Fruit fly (Drosophila melanogaster): ENCODE data around the gene CG5078.
A peak's percentile ranks its signal among the peaks of the same experiment; 100 is the strongest.

CG5078 gene

DNA sequence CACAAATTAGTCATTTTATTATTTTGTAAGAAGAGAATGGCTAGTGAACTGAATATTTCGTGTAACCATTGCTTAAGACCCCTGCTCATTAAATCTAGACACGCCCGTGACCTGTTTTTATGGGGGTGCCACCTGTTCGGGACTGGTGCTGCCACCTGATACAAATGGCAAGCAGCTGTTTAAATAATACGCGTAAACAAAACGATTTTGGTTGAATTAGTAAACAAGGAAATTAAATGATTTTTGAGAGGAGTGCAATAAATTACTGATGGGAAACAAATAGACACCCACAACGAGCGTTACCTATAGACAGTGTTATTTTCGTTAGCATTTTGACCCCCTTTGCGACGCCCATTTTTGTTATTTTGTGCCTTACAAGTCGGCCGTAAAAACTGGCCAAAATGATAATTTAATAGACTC, 31.0 kb upstream of the CG5078 start (continued):
- TF ChIP-seq CG18011 (GFP tag; optimal IDR thresholded peaks at IDR 0.05) (peak; percentile 76), pita (GFP tag; optimal IDR thresholded peaks at IDR 0.05) (no peak), Gug (GFP tag; IDR thresholded peaks at IDR 0.05) (peak; percentile 96), mld (GFP tag; IDR thresholded peaks at IDR 0.05; ENCODE audit: partially characterized antibody) (no peak), CG1602 (GFP tag; optimal IDR thresholded peaks at IDR 0.05) (peak; percentile 91), lab (GFP tag; optimal IDR thresholded peaks at IDR 0.05) (peak; percentile 93), nerfin-2 (GFP tag; IDR thresholded peaks at IDR 0.05; ENCODE audit: partially characterized antibody) (no peak), lmd (GFP tag; IDR thresholded peaks at IDR 0.05) (no peak), BtbVII (GFP tag; optimal IDR thresholded peaks at IDR 0.05) (peak; percentile 84), klu (GFP tag; IDR thresholded peaks at IDR 0.05) (no peak), sd (tag; optimal IDR thresholded peaks at IDR 0.05) (peak; percentile 58), CG3995 (GFP tag; optimal IDR thresholded peaks at IDR 0.05) (peak; percentile 37), Side (GFP tag; optimal IDR thresholded peaks at IDR 0.05) (peak; percentile 81), gro (GFP tag; optimal IDR thresholded peaks at IDR 0.05) (peak; percentile 90), CG16779 (GFP tag; IDR thresholded peaks at IDR 0.05) (no peak), CG17612 (GFP tag; IDR thresholded peaks at IDR 0.05) (no peak), al (GFP tag; IDR thresholded peaks at IDR 0.05) (no peak), CG11723 (GFP tag; optimal IDR thresholded peaks at IDR 0.05) (peak; percentile 72), br (optimal IDR thresholded peaks at IDR 0.05) (no peak), psq (GFP tag; optimal IDR thresholded peaks at IDR 0.05) (peak; percentile 82), CG13287 (GFP tag; IDR thresholded peaks at IDR 0.05; ENCODE audit: partially characterized antibody) (no peak), HLH54F (GFP tag; optimal IDR thresholded peaks at IDR 0.05) (peak; percentile 94), B-H1 (GFP tag; IDR thresholded peaks at IDR 0.05) (no peak), Lim3 (GFP tag; IDR thresholded peaks at IDR 0.05) (no peak), tio (GFP tag; optimal IDR thresholded peaks at IDR 0.05) (peak; percentile 83), bsh (GFP tag; optimal IDR thresholded peaks at IDR 0.05) (peak in 1 of 2 experiments; percentile 79), insv (GFP tag; optimal IDR thresholded peaks at IDR 0.05) (peak in 1 of 2 experiments; percentile 62), CG3726 (GFP tag; IDR thresholded peaks at IDR 0.05) (no peak), prd (optimal IDR thresholded peaks at IDR 0.05) (no peak), prd (GFP tag; IDR thresholded peaks at IDR 0.05) (no peak), da (GFP tag; optimal IDR thresholded peaks at IDR 0.05) (peak; percentile 71), CG9609 (GFP tag; optimal IDR thresholded peaks at IDR 0.05) (peak; percentile 84), CG32532 (GFP tag; IDR thresholded peaks at IDR 0.05) (no peak), dimm (GFP tag; IDR thresholded peaks at IDR 0.05) (no peak), CG7928 (GFP tag; optimal IDR thresholded peaks at IDR 0.05) (peak; percentile 60), Ravus (GFP tag; IDR thresholded peaks at IDR 0.05) (no peak), CG15514 (GFP tag; optimal IDR thresholded peaks at IDR 0.05) (peak; percentile 89), CG18262 (tag; optimal IDR thresholded peaks at IDR 0.05) (peak; percentile 82), CG8388 (GFP tag; optimal IDR thresholded peaks at IDR 0.05) (peak; percentile 78), pum (GFP tag; optimal IDR thresholded peaks at IDR 0.05) (peak; percentile 80), CG11247 (GFP tag; IDR thresholded peaks at IDR 0.05) (no peak), Hr39 (optimal IDR thresholded peaks at IDR 0.05) (no peak), sc (optimal IDR thresholded peaks at IDR 0.05) (no peak), sc (GFP tag; optimal IDR thresholded peaks at IDR 0.05) (peak; percentile 74), fu2 (GFP tag; optimal IDR thresholded peaks at IDR 0.05) (peak; percentile 88), CG10267 (tag; optimal IDR thresholded peaks at IDR 0.05) (peak; percentile 82), odd (GFP tag; optimal IDR thresholded peaks at IDR 0.05) (peak; percentile 81), Doc3 (GFP tag; IDR thresholded peaks at IDR 0.05; ENCODE audit: partially characterized antibody) (no peak), Rfx (GFP tag; IDR thresholded peaks at IDR 0.05) (no peak), crp (GFP tag; optimal IDR thresholded peaks at IDR 0.05) (peak; percentile 46 to 93), CG10366 (GFP tag; IDR thresholded peaks at IDR 0.05) (no peak), HmgZ (tag; optimal IDR thresholded peaks at IDR 0.05) (peak; percentile 94)
